Worm (Caenorhabditis elegans) whole organism, late embryonic: ENCODE results near the gene rsr-2.

Experiments used
- C38D4.7 ChIP-seq: fragments of 200-800 bp; sonication (Bioruptor generic); optimal IDR thresholded peaks from 2 replicates; lab custom pipeline; 2018; ENCODE audit warnings: mild to moderate bottlenecking, missing genetic modification characterization, moderate library complexity, missing compliant biosample characterization
- K09A11.1 ChIP-seq: sonication (generic microtip); optimal IDR thresholded peaks from 2 replicates; lab custom pipeline; 2017; ENCODE audit warnings: antibody characterized with exemption, mild to moderate bottlenecking, missing genetic modification characterization, missing compliant biosample characterization; ENCODE audit not compliant: insufficient read depth
- ama-1 ChIP-seq: fragments of 150-350 bp; optimal IDR thresholded peaks from 2 replicates; lab custom pipeline; 2014
- ceh-18 ChIP-seq: sonication (generic microtip); optimal IDR thresholded peaks from 2 replicates; lab custom pipeline; 2016; ENCODE audit warnings: missing genetic modification characterization, missing compliant biosample characterization
- ceh-19 ChIP-seq: fragments of 200-800 bp; sonication (Bioruptor generic); optimal IDR thresholded peaks from 2 replicates; lab custom pipeline; 2018; ENCODE audit warnings: mild to moderate bottlenecking, missing genetic modification characterization, missing compliant biosample characterization
- ceh-22 ChIP-seq: sonication (generic microtip); optimal IDR thresholded peaks from 2 replicates; lab custom pipeline; 2017; ENCODE audit warnings: missing biosample characterization, missing genetic modification characterization
- ceh-30 ChIP-seq: fragments of 150-350 bp; optimal IDR thresholded peaks from 2 replicates; lab custom pipeline; 2014; ENCODE audit warnings: missing biosample characterization, missing genetic modification characterization
- ceh-31 ChIP-seq: sonication (generic microtip); optimal IDR thresholded peaks from 2 replicates; lab custom pipeline; 2016; ENCODE audit warnings: missing genetic modification characterization, missing compliant biosample characterization
- ceh-34 ChIP-seq: sonication (generic microtip); optimal IDR thresholded peaks from 2 replicates; lab custom pipeline; 2016; ENCODE audit warnings: mild to moderate bottlenecking, missing genetic modification characterization, missing compliant biosample characterization
- ceh-48 ChIP-seq: sonication (generic microtip); optimal IDR thresholded peaks from 2 replicates; lab custom pipeline; 2016; ENCODE audit warnings: missing genetic modification characterization, inconsistent platforms, missing compliant biosample characterization
- ceh-6 ChIP-seq: fragments of 200-800 bp; sonication (Bioruptor generic); optimal IDR thresholded peaks from 2 replicates; lab custom pipeline; 2018; ENCODE audit warnings: mild to moderate bottlenecking, missing genetic modification characterization, missing compliant biosample characterization
- dmd-4 ChIP-seq: sonication (generic microtip); optimal IDR thresholded peaks from 2 replicates; lab custom pipeline; 2016; ENCODE audit warnings: borderline replicate concordance, missing genetic modification characterization, missing compliant biosample characterization
- dve-1 ChIP-seq: sonication (generic microtip); optimal IDR thresholded peaks from 2 replicates; lab custom pipeline; 2017; ENCODE audit warnings: antibody characterized with exemption, mild to moderate bottlenecking, missing genetic modification characterization, missing compliant biosample characterization
- elt-4 ChIP-seq: sonication (generic microtip); optimal IDR thresholded peaks from 2 replicates; lab custom pipeline; 2016; ENCODE audit warnings: missing genetic modification characterization, missing compliant biosample characterization
- ets-4 ChIP-seq: sonication (generic microtip); optimal IDR thresholded peaks from 2 replicates; lab custom pipeline; 2016; ENCODE audit warnings: missing genetic modification characterization, missing compliant biosample characterization
- eyg-1 ChIP-seq: sonication (generic microtip); optimal IDR thresholded peaks from 2 replicates; lab custom pipeline; 2016; ENCODE audit warnings: missing genotype, missing genetic modification characterization, missing compliant biosample characterization
- fkh-10 ChIP-seq: fragments of 150-350 bp; optimal IDR thresholded peaks from 2 replicates; lab custom pipeline; 2014; ENCODE audit warnings: missing biosample characterization, missing genetic modification reagents, missing genetic modification characterization
- gmeb-2 ChIP-seq: sonication (generic microtip); optimal IDR thresholded peaks from 2 replicates; lab custom pipeline; 2016; ENCODE audit warnings: missing genetic modification characterization, inconsistent platforms, missing compliant biosample characterization
- hlh-13 ChIP-seq: fragments of 200-800 bp; sonication (Bioruptor generic); optimal IDR thresholded peaks from 2 replicates; lab custom pipeline; 2018; ENCODE audit warnings: mild to moderate bottlenecking, missing genetic modification characterization, missing compliant biosample characterization
- lim-6 ChIP-seq: sonication (generic microtip); optimal IDR thresholded peaks from 2 replicates; lab custom pipeline; 2016; ENCODE audit warnings: missing genetic modification characterization, missing compliant biosample characterization
- lin-11 ChIP-seq: fragments of 200-800 bp; sonication (Bioruptor generic); optimal IDR thresholded peaks from 2 replicates; lab custom pipeline; 2018; ENCODE audit warnings: mild to moderate bottlenecking, missing genetic modification characterization, missing compliant biosample characterization
- mec-3 ChIP-seq: sonication (generic microtip); optimal IDR thresholded peaks from 2 replicates; lab custom pipeline; 2016; ENCODE audit warnings: borderline replicate concordance, missing genetic modification characterization, missing compliant biosample characterization
- npax-4 ChIP-seq: sonication (generic microtip); optimal IDR thresholded peaks from 2 replicates; lab custom pipeline; 2016; ENCODE audit warnings: missing genetic modification characterization, missing compliant biosample characterization
- pag-3 ChIP-seq: sonication (generic microtip); optimal IDR thresholded peaks from 2 replicates; lab custom pipeline; 2016; ENCODE audit warnings: missing compliant biosample characterization, missing genetic modification characterization, borderline replicate concordance
- pat-9 ChIP-seq: fragments of 200-800 bp; sonication (Bioruptor generic); optimal IDR thresholded peaks from 2 replicates; lab custom pipeline; 2018; ENCODE audit warnings: mild to moderate bottlenecking, missing genetic modification characterization, moderate library complexity, missing compliant biosample characterization
- pha-2 ChIP-seq: sonication (generic microtip); optimal IDR thresholded peaks from 2 replicates; lab custom pipeline; 2017; ENCODE audit warnings: mild to moderate bottlenecking, missing genetic modification characterization, missing compliant biosample characterization
- pha-4 ChIP-seq: fragments of 150-350 bp; optimal IDR thresholded peaks from 2 replicates; lab custom pipeline; 2018; ENCODE audit warnings: missing biosample characterization, missing genetic modification reagents, missing genetic modification characterization
- pqm-1 ChIP-seq: sonication (generic microtip); optimal IDR thresholded peaks from 2 replicates; lab custom pipeline; 2016; ENCODE audit warnings: missing genetic modification characterization, missing compliant biosample characterization
- pros-1 ChIP-seq: fragments of 150-350 bp; optimal IDR thresholded peaks from 2 replicates; lab custom pipeline; 2014; ENCODE audit warnings: missing biosample characterization, missing genetic modification reagents, missing genetic modification characterization
- ref-2 ChIP-seq: sonication (generic microtip); optimal IDR thresholded peaks from 2 replicates; lab custom pipeline; 2016; ENCODE audit warnings: missing genetic modification characterization, missing compliant biosample characterization
- rnt-1 ChIP-seq: sonication (generic microtip); optimal IDR thresholded peaks from 2 replicates; lab custom pipeline; 2016; ENCODE audit warnings: missing genetic modification characterization, missing compliant biosample characterization
- sox-2 ChIP-seq: fragments of 200-800 bp; sonication (Bioruptor generic); IDR thresholded peaks from 2 replicates; pipeline ENCODE4 v1.3.6; 2022; ENCODE audit warnings: missing genetic modification reagents, missing genetic modification characterization, missing compliant biosample characterization
- sox-4 ChIP-seq: sonication (generic microtip); optimal IDR thresholded peaks from 2 replicates; lab custom pipeline; 2017; ENCODE audit warnings: mild to moderate bottlenecking, missing genetic modification characterization, inconsistent platforms, missing compliant biosample characterization
- syd-9 ChIP-seq: sonication (generic microtip); optimal IDR thresholded peaks from 2 replicates; lab custom pipeline; 2016; ENCODE audit warnings: mild to moderate bottlenecking, missing genetic modification characterization, moderate library complexity, missing compliant biosample characterization
- tbx-7 ChIP-seq: sonication (generic microtip); optimal IDR thresholded peaks from 2 replicates; lab custom pipeline; 2016; ENCODE audit warnings: missing genotype, missing genetic modification characterization, missing compliant biosample characterization
- ttx-3 ChIP-seq: sonication (generic microtip); optimal IDR thresholded peaks from 2 replicates; lab custom pipeline; 2016; ENCODE audit warnings: missing genetic modification reagents, missing genetic modification characterization, missing compliant biosample characterization
- unc-3 ChIP-seq, 2 experiments: fragments of 200-800 bp in 1 of 2; sonication (Bioruptor generic) in 1 of 2; sonication (generic microtip) in 1 of 2; conservative IDR thresholded peaks in 1 of 2; optimal IDR thresholded peaks in 1 of 2; 2 replicates each; pipeline versions ENCODE4 v1.3.6 to Lab custom; 2016 to 2022; ENCODE audit warnings: missing compliant biosample characterization in 2 of 2, missing genetic modification characterization in 2 of 2, missing genetic modification reagents in 1 of 2
- unc-42 ChIP-seq: sonication (generic microtip); optimal IDR thresholded peaks from 2 replicates; lab custom pipeline; 2016; ENCODE audit warnings: missing genotype, missing genetic modification characterization, missing compliant biosample characterization
- unc-55 ChIP-seq: sonication (generic microtip); optimal IDR thresholded peaks from 2 replicates; lab custom pipeline; 2017; ENCODE audit warnings: missing biosample characterization, missing genetic modification reagents, missing genetic modification characterization
- ztf-16 ChIP-seq: sonication (generic microtip); optimal IDR thresholded peaks from 2 replicates; lab custom pipeline; 2017; ENCODE audit warnings: missing genetic modification characterization, missing compliant biosample characterization

The rsr-2 gene

DNA sequence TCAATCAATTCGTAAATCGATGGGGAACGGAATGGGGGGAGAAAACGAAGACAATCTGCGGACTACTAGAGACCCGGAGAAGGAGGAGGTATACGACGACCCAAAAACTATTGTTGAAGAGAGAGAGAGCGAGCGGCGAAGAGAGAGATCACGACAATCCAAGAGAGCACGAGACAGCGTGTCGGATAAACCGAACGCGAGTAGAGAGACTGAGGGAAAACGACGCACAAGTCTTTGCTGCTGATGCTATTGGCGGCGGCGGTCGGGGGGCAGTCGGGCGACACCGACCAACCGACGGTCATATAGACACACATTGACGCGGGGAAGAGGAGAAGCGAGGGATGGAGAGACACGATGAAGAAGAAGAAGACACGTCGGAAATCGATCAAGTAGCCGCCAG is 2.6 kb upstream of the rsr-2 start (continued):
- TF ChIP-seq ceh-6 (GFP tag; lab: Kevin White, UChicago) (peak; percentile 10), unc-55 (GFP tag; lab: Kevin White, UChicago) (peak; percentile 86), dmd-4 (tag; lab: Kevin White, UChicago) (peak; percentile 22), pag-3 (no peak), lim-6 (tag; lab: Kevin White, UChicago) (no peak), dve-1 (tag; lab: Kevin White, UChicago) (peak; percentile 64), ceh-18 (peak; percentile 92), ceh-34 (tag; lab: Kevin White, UChicago) (peak; percentile 91), sox-2 (no peak), tbx-7 (tag; lab: Kevin White, UChicago) (peak; percentile 3), ceh-48 (tag; lab: Kevin White, UChicago) (peak; percentile 65), npax-4 (tag; lab: Kevin White, UChicago) (no peak), K09A11.1 (tag; lab: Kevin White, UChicago) (peak; percentile 74), ama-1 (lab: Kevin White, UChicago) (no peak), elt-4 (tag; lab: Kevin White, UChicago) (no peak), pqm-1 (tag; lab: Kevin White, UChicago) (no peak), eyg-1 (no peak), ttx-3 (tag; lab: Kevin White, UChicago) (no peak), pha-2 (no peak), pat-9 (tag; lab: Kevin White, UChicago) (no peak), ztf-16 (no peak), ceh-31 (tag; lab: Kevin White, UChicago) (peak; percentile 87), ceh-30 (tag; lab: Kevin White, UChicago) (no peak), C38D4.7 (GFP tag; lab: Kevin White, UChicago) (no peak), unc-42 (tag; lab: Kevin White, UChicago) (peak; percentile 51), pros-1 (tag; lab: Kevin White, UChicago) (peak; percentile 88), hlh-13 (GFP tag; lab: Kevin White, UChicago) (no peak), unc-3 (GFP tag; conservative IDR thresholded peaks at IDR 0.05; lab: Robert Waterston, UW) (no peak), unc-3 (tag; optimal IDR thresholded peaks at IDR 0.05; lab: Kevin White, UChicago) (no peak), gmeb-2 (no peak), pha-4 (tag; lab: Kevin White, UChicago) (no peak), ets-4 (tag; lab: Kevin White, UChicago) (peak; percentile 18), rnt-1 (peak; percentile 83)

ce11 chrII:12226192-12226591 is 1.0 kb downstream of the rsr-2 start:
- TF ChIP-seq ceh-31 (tag; lab: Kevin White, UChicago), result no peak
- no peak for TF ChIP-seq sox-4 (tag; lab: Kevin White, UChicago)
- TF ChIP-seq ceh-19 (GFP tag; lab: Kevin White, UChicago), result no peak
- TF ChIP-seq ztf-16, result no peak
- TF ChIP-seq rnt-1, result no peak
- no peak for TF ChIP-seq hlh-13 (GFP tag; lab: Kevin White, UChicago)
- no peak for TF ChIP-seq pag-3
- TF ChIP-seq lin-11, result no peak
- TF ChIP-seq syd-9 (tag; lab: Kevin White, UChicago), result no peak
- TF ChIP-seq ref-2, result no peak
- TF ChIP-seq unc-3 (GFP tag; conservative IDR thresholded peaks at IDR 0.05; lab: Robert Waterston, UW), result no peak
- no peak for TF ChIP-seq unc-3 (tag; optimal IDR thresholded peaks at IDR 0.05; lab: Kevin White, UChicago)
- TF ChIP-seq tbx-7 (tag; lab: Kevin White, UChicago), result no peak
- TF ChIP-seq ceh-22 (tag; lab: Kevin White, UChicago), result no peak
- no peak for TF ChIP-seq mec-3
- no peak for TF ChIP-seq fkh-10 (GFP tag; lab: Kevin White, UChicago)
